Worm (Caenorhabditis elegans) whole organism, young adult: Measurements from ENCODE around the gene smg-3.
A peak's percentile ranks its signal among the peaks of the same experiment; 100 is the strongest.

Source experiments
- B0019.2 ChIP-seq: fragments of 200-800 bp; sonication (Bioruptor generic); conservative IDR thresholded peaks from 2 replicates; pipeline ENCODE4 v1.3.6; 2022; ENCODE audit warnings: missing genetic modification reagents, missing genetic modification characterization, missing compliant biosample characterization
- B0336.3 ChIP-seq: fragments of 200-800 bp; sonication (Bioruptor generic); IDR thresholded peaks from 2 replicates; pipeline ENCODE4 v1.3.6; 2022; ENCODE audit warnings: missing genetic modification characterization, missing compliant biosample characterization
- F33H1.4 ChIP-seq: fragments of 200-800 bp; sonication (Bioruptor generic); IDR thresholded peaks from 2 replicates; pipeline ENCODE4 v1.3.6; 2022; ENCODE audit warnings: missing genetic modification reagents, missing genetic modification characterization, missing compliant biosample characterization
- T07F8.4 ChIP-seq: sonication (generic microtip); optimal IDR thresholded peaks from 2 replicates; lab custom pipeline; 2016; ENCODE audit warnings: mild to moderate bottlenecking, missing genetic modification characterization, moderate library complexity, missing compliant biosample characterization
- T26A5.8 ChIP-seq: sonication (generic microtip); optimal IDR thresholded peaks from 2 replicates; lab custom pipeline; 2016; ENCODE audit warnings: missing genetic modification characterization, missing compliant biosample characterization
- Y56A3A.18 ChIP-seq: fragments of 200-800 bp; sonication (Bioruptor generic); IDR thresholded peaks from 2 replicates; pipeline ENCODE4 v1.3.6; 2022; ENCODE audit warnings: missing genetic modification reagents, missing genetic modification characterization, missing compliant biosample characterization
- Y67H2A.10 ChIP-seq: fragments of 200-800 bp; sonication (Bioruptor generic); conservative IDR thresholded peaks from 2 replicates; pipeline ENCODE4 v1.3.6; 2022; ENCODE audit warnings: missing genetic modification reagents, missing genetic modification characterization, missing compliant biosample characterization
- Y95B8A.8 ChIP-seq: fragments of 200-800 bp; sonication (Bioruptor generic); IDR thresholded peaks from 2 replicates; pipeline ENCODE4 v1.3.6; 2022; ENCODE audit warnings: missing genetic modification reagents, missing genetic modification characterization, missing compliant biosample characterization
- akir-1 ChIP-seq: fragments of 200-800 bp; sonication (Bioruptor generic); optimal IDR thresholded peaks from 2 replicates; lab custom pipeline; 2018; ENCODE audit warnings: mild to moderate bottlenecking, missing genetic modification characterization, moderate library complexity, missing compliant biosample characterization
- aptf-2 ChIP-seq: fragments of 200-800 bp; sonication (Bioruptor generic); conservative IDR thresholded peaks from 2 replicates; pipeline ENCODE4 v1.3.6; 2022; ENCODE audit warnings: missing genetic modification reagents, missing genetic modification characterization, missing compliant biosample characterization
- athp-1 ChIP-seq: sonication (generic microtip); optimal IDR thresholded peaks from 2 replicates; lab custom pipeline; 2017; ENCODE audit warnings: mild to moderate bottlenecking, missing genetic modification characterization, missing compliant biosample characterization
- attf-3 ChIP-seq: fragments of 200-800 bp; sonication (Bioruptor generic); conservative IDR thresholded peaks from 2 replicates; pipeline ENCODE4 v1.3.6; 2022; ENCODE audit warnings: missing genetic modification reagents, missing genetic modification characterization, missing compliant biosample characterization
- attf-6 ChIP-seq: fragments of 200-800 bp; sonication (Bioruptor generic); IDR thresholded peaks from 2 replicates; pipeline ENCODE4 v1.3.6; 2022; ENCODE audit warnings: missing genetic modification reagents, missing genetic modification characterization, missing compliant biosample characterization
- ceh-91 ChIP-seq: fragments of 200-800 bp; sonication (Bioruptor generic); IDR thresholded peaks from 2 replicates; pipeline ENCODE4 v1.3.6; 2022; ENCODE audit warnings: missing genetic modification reagents, missing genetic modification characterization, missing compliant biosample characterization
- dox-1 ChIP-seq: fragments of 200-800 bp; sonication (Bioruptor generic); IDR thresholded peaks from 2 replicates; pipeline ENCODE4 v1.3.6; 2022; ENCODE audit warnings: missing genetic modification reagents, missing genetic modification characterization, missing compliant biosample characterization
- dpl-1 ChIP-seq: fragments of 150-350 bp; optimal IDR thresholded peaks from 2 replicates; lab custom pipeline; 2014; ENCODE audit warnings: missing biosample characterization, missing genetic modification reagents, missing genetic modification characterization
- ekl-4 ChIP-seq: fragments of 200-800 bp; sonication (Bioruptor generic); IDR thresholded peaks from 2 replicates; pipeline ENCODE4 v1.3.6; 2022; ENCODE audit warnings: missing genetic modification reagents, missing genetic modification characterization, missing compliant biosample characterization
- him-1 ChIP-seq: sonication (generic microtip); optimal IDR thresholded peaks from 2 replicates; lab custom pipeline; 2016; ENCODE audit warnings: missing genotype, missing genetic modification reagents, missing genetic modification characterization, missing compliant biosample characterization
- hrde-1 ChIP-seq: sonication (generic microtip); optimal IDR thresholded peaks from 2 replicates; lab custom pipeline; 2016; ENCODE audit warnings: missing genetic modification characterization, mild to moderate bottlenecking, missing compliant biosample characterization, moderate library complexity, missing genotype, missing genetic modification reagents, borderline replicate concordance
- lin-54 ChIP-seq: fragments of 200-800 bp; sonication (Bioruptor generic); optimal IDR thresholded peaks from 2 replicates; lab custom pipeline; 2018; ENCODE audit warnings: mild to moderate bottlenecking, missing genetic modification characterization, missing compliant biosample characterization
- lsl-1 ChIP-seq: fragments of 200-800 bp; sonication (Bioruptor generic); optimal IDR thresholded peaks from 2 replicates; lab custom pipeline; 2018; ENCODE audit warnings: mild to moderate bottlenecking, missing genetic modification characterization, moderate library complexity, missing compliant biosample characterization
- madf-6 ChIP-seq: fragments of 200-800 bp; sonication (Bioruptor generic); IDR thresholded peaks from 2 replicates; pipeline ENCODE4 v1.3.6; 2022; ENCODE audit warnings: missing genetic modification reagents, missing genetic modification characterization, missing compliant biosample characterization
- mcd-1 ChIP-seq: fragments of 200-800 bp; sonication (Bioruptor generic); IDR thresholded peaks from 2 replicates; pipeline ENCODE4 v1.3.6; 2022; ENCODE audit warnings: missing genetic modification reagents, missing genetic modification characterization, missing compliant biosample characterization
- pbrm-1 ChIP-seq: fragments of 200-800 bp; sonication (Bioruptor generic); IDR thresholded peaks from 2 replicates; pipeline ENCODE4 v1.3.6; 2022; ENCODE audit warnings: missing genetic modification reagents, missing genetic modification characterization, missing compliant biosample characterization
- rec-8 ChIP-seq, 2 experiments: sonication (generic microtip); optimal IDR thresholded peaks; 2 replicates each; lab custom pipeline; 2016; ENCODE audit warnings: mild to moderate bottlenecking in 2 of 2, missing genetic modification characterization in 2 of 2, missing genetic modification reagents in 2 of 2, missing genotype in 2 of 2, missing biosample characterization in 1 of 2, missing compliant biosample characterization in 1 of 2, moderate library complexity in 1 of 2
- snpc-1.1 ChIP-seq: sonication (generic microtip); optimal IDR thresholded peaks from 2 replicates; lab custom pipeline; 2017; ENCODE audit warnings: missing genetic modification characterization, mild to moderate bottlenecking, missing compliant biosample characterization, antibody characterized with exemption, moderate library complexity, missing genotype, missing genetic modification reagents; ENCODE audit not compliant: insufficient read depth
- snpc-1.3 ChIP-seq: sonication (generic microtip); optimal IDR thresholded peaks from 2 replicates; lab custom pipeline; 2017; ENCODE audit warnings: missing genetic modification characterization, mild to moderate bottlenecking, missing compliant biosample characterization, antibody characterized with exemption, moderate library complexity, missing genotype, missing genetic modification reagents; ENCODE audit not compliant: insufficient read depth
- snpc-3.4 ChIP-seq: sonication (generic microtip); optimal IDR thresholded peaks from 2 replicates; lab custom pipeline; 2017; ENCODE audit warnings: missing genetic modification characterization, mild to moderate bottlenecking, missing compliant biosample characterization, antibody characterized with exemption, moderate library complexity, missing genotype, missing genetic modification reagents
- snpc-4 ChIP-seq, 5 experiments: fragments of 150-350 bp in 1 of 5; sonication (generic microtip) in 4 of 5; optimal IDR thresholded peaks; 2 replicates each; lab custom pipeline; 2014 to 2018; ENCODE audit warnings: missing genetic modification characterization in 5 of 5, missing biosample characterization in 3 of 5, antibody characterized with exemption in 2 of 5, mild to moderate bottlenecking in 2 of 5, missing compliant biosample characterization in 2 of 5, missing genotype in 2 of 5, moderate library complexity in 2 of 5, missing genetic modification reagents in 1 of 5
- sptf-2 ChIP-seq: fragments of 200-800 bp; sonication (Bioruptor generic); optimal IDR thresholded peaks from 2 replicates; lab custom pipeline; 2018; ENCODE audit warnings: mild to moderate bottlenecking, missing genetic modification characterization, missing compliant biosample characterization
- tbp1 ChIP-seq: fragments of 200-800 bp; sonication (Bioruptor generic); optimal IDR thresholded peaks from 2 replicates; lab custom pipeline; 2018; ENCODE audit warnings: mild to moderate bottlenecking, missing genetic modification characterization, missing compliant biosample characterization
- tlf-1 ChIP-seq: fragments of 200-800 bp; sonication (Bioruptor generic); optimal IDR thresholded peaks from 2 replicates; lab custom pipeline; 2018; ENCODE audit warnings: mild to moderate bottlenecking, missing genetic modification characterization, missing compliant biosample characterization
- unc-130 ChIP-seq: sonication (generic microtip); optimal IDR thresholded peaks from 2 replicates; lab custom pipeline; 2016; ENCODE audit warnings: missing genetic modification reagents, missing genetic modification characterization, missing compliant biosample characterization
- xnd-1 ChIP-seq: sonication (generic microtip); optimal IDR thresholded peaks from 2 replicates; lab custom pipeline; 2016; ENCODE audit warnings: missing genotype, missing genetic modification reagents, missing genetic modification characterization, missing compliant biosample characterization
- zfh-2 ChIP-seq: fragments of 200-800 bp; sonication (Bioruptor generic); conservative IDR thresholded peaks from 2 replicates; pipeline ENCODE4 v1.3.6; 2022; ENCODE audit warnings: missing genetic modification reagents, missing genetic modification characterization, missing compliant biosample characterization
- ztf-18 ChIP-seq: sonication (generic microtip); optimal IDR thresholded peaks from 2 replicates; lab custom pipeline; 2016; ENCODE audit warnings: missing genotype, mild to moderate bottlenecking, missing genetic modification characterization, missing compliant biosample characterization
- ztf-25 ChIP-seq: fragments of 200-800 bp; sonication (Bioruptor generic); IDR thresholded peaks from 2 replicates; pipeline ENCODE4 v1.3.6; 2022; ENCODE audit warnings: missing genetic modification reagents, missing genetic modification characterization, missing compliant biosample characterization
- ztf-3 ChIP-seq: fragments of 200-800 bp; sonication (Bioruptor generic); optimal IDR thresholded peaks from 2 replicates; lab custom pipeline; 2018; ENCODE audit warnings: mild to moderate bottlenecking, missing genetic modification characterization, missing compliant biosample characterization

The smg-3 gene

ce11 chrIV:6421183-6421635 lies 48.3 kb upstream of the smg-3 start, which contains the start of gene puf-11 (continued):
- TF ChIP-seq ztf-25 (GFP tag; lab: Robert Waterston, UW) (no peak), lin-54 (GFP tag; lab: Kevin White, UChicago) (peak; percentile 84), tlf-1 (GFP tag; lab: Kevin White, UChicago) (peak; percentile 86), him-1 (tag; lab: Kevin White, UChicago) (peak; percentile 28), dox-1 (GFP tag; lab: Robert Waterston, UW) (peak; percentile 89), sptf-2 (GFP tag; lab: Kevin White, UChicago) (no peak), B0336.3 (peak; percentile 93), T26A5.8 (tag; lab: Kevin White, UChicago) (no peak), ceh-91 (GFP tag; lab: Robert Waterston, UW) (peak; percentile 96), zfh-2 (GFP tag; lab: Robert Waterston, UW) (no peak), Y95B8A.8 (GFP tag; lab: Robert Waterston, UW) (peak; percentile 61; the same call in 1 of the 2 replicates), ztf-3 (GFP tag; lab: Kevin White, UChicago) (no peak), Y67H2A.10 (GFP tag; lab: Robert Waterston, UW) (0 out of 2 replicates have a peak, but pooled peaks have one; percentile 25), attf-6 (GFP tag; lab: Robert Waterston, UW) (peak; percentile 79; the same call in 1 of the 2 replicates), aptf-2 (GFP tag; lab: Robert Waterston, UW) (no peak), pbrm-1 (GFP tag; lab: Robert Waterston, UW) (0 out of 2 replicates have a peak, but pooled peaks have one; percentile 37), hrde-1 (tag; lab: Kevin White, UChicago) (peak; percentile 86), T07F8.4 (tag; lab: Kevin White, UChicago) (no peak), mcd-1 (GFP tag; lab: Robert Waterston, UW) (peak; percentile 58; the same call in 1 of the 2 replicates), rec-8 (tag; optimal IDR thresholded peaks at IDR 0.05; lab: Kevin White, UChicago) (peak in 1 of 2 experiments; percentile 40), dpl-1 (peak; percentile 91), Y56A3A.18 (GFP tag; lab: Robert Waterston, UW) (no peak), attf-3 (GFP tag; lab: Robert Waterston, UW) (peak; percentile 67), snpc-1.3 (tag; lab: Kevin White, UChicago) (peak; percentile 88), xnd-1 (tag; lab: Kevin White, UChicago) (peak; percentile 99), B0019.2 (GFP tag; lab: Robert Waterston, UW) (peak; percentile 78), unc-130 (GFP tag; lab: Kevin White, UChicago) (peak; percentile 79), tbp1 (GFP tag; lab: Kevin White, UChicago) (peak; percentile 67), F33H1.4 (GFP tag; lab: Robert Waterston, UW) (peak; percentile 98), madf-6 (GFP tag; lab: Robert Waterston, UW) (peak; percentile 98), snpc-3.4 (tag; lab: Kevin White, UChicago) (peak; percentile 74), ekl-4 (peak; percentile 84), akir-1 (GFP tag; lab: Kevin White, UChicago) (no peak), athp-1 (peak; percentile 78), snpc-1.1 (peak; percentile 68)

DNA sequence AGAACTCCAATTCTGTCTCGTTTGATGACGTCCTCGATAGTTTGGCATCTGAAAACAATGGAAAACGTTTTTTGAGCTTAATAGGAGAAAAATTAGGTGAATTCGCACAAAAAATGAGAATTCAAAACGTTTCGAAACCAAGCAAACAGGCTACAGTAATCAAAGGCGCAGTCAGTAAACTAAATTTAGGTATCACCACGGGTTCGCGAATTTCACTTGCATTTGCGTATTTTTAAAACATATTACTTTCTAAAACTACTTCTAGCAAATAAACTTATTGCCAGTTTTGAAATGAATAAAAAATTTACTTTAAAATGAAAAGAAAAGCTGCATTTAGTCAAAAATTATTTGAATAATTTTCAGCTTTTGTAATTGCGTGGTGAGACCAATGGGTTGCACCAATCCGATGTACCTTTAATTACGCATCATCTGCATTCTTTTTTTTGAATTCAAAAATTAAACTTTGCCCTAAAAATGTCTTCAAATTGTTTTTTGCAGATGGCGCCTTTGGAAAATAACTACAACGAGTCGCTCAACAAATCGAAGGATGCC lies 46.2 kb upstream of the smg-3 start, which contains the start of the genes Y73B6BL.23 and htp-2:
Gene Y73B6BL.23 (minus strand): TSS at position 51 of the 552 bp plus-strand sequence.
Gene htp-2 (plus strand): TSS at position 492 of the 552 bp plus-strand sequence.
- peak; percentile 13; the same call in 1 of the 2 replicates for TF ChIP-seq madf-6 (GFP tag; lab: Robert Waterston, UW)
- peak; percentile 83 for TF ChIP-seq lsl-1 (GFP tag; lab: Kevin White, UChicago)
- TF ChIP-seq snpc-4 (GFP tag; optimal IDR thresholded peaks at IDR 0.05; lab: Kevin White, UChicago), result no peak
- peak in 2 of 4 experiments; percentile 40 to 73 for TF ChIP-seq snpc-4 (tag; optimal IDR thresholded peaks at IDR 0.05; lab: Kevin White, UChicago)
- TF ChIP-seq ztf-18 (tag; lab: Kevin White, UChicago), result no peak
- TF ChIP-seq F33H1.4 (GFP tag; lab: Robert Waterston, UW), result peak; percentile 68
